Fruit fly (Drosophila melanogaster) whole organism, wandering third instar larva: ENCODE data around the gene CG2839.

Experiments used
- Abd-B ChIP-seq: fragments of >200 bp; optimal IDR thresholded peaks from 2 replicates; lab custom pipeline; 2017; ENCODE audit warnings: missing biosample characterization, missing genetic modification characterization
- CG32264 ChIP-seq: fragments of 200-800 bp; sonication (Bioruptor generic); optimal IDR thresholded peaks from 2 replicates; lab custom pipeline; 2016; ENCODE audit warnings: missing biosample characterization, missing genetic modification characterization
- CG9705 ChIP-seq: fragments of 200-800 bp; sonication (Bioruptor generic); optimal IDR thresholded peaks from 2 replicates; lab custom pipeline; 2018; ENCODE audit warnings: missing biosample characterization, mild to moderate bottlenecking, missing genetic modification characterization
- CrebA ChIP-seq: fragments of 200-800 bp; sonication (Bioruptor generic); optimal IDR thresholded peaks from 2 replicates; lab custom pipeline; 2016; ENCODE audit warnings: missing biosample characterization, mild to moderate bottlenecking, missing genetic modification characterization, borderline replicate concordance
- Dfd ChIP-seq: fragments of >200 bp; optimal IDR thresholded peaks from 2 replicates; lab custom pipeline; 2017; ENCODE audit warnings: missing biosample characterization, missing genetic modification characterization
- Dif ChIP-seq: fragments of 200-275, 200-300 bp; sonication (Bioruptor generic); optimal IDR thresholded peaks from 2 replicates; lab custom pipeline; 2018; ENCODE audit warnings: missing biosample characterization, missing genetic modification characterization; ENCODE audit not compliant: partially characterized antibody
- GATAd ChIP-seq: sonication (Bioruptor generic); optimal IDR thresholded peaks from 2 replicates; lab custom pipeline; 2016; ENCODE audit warnings: missing biosample characterization, missing genetic modification characterization
- HLH106 ChIP-seq: fragments of 200-800 bp; optimal IDR thresholded peaks from 3 replicates; lab custom pipeline; 2019; ENCODE audit warnings: missing biosample characterization, mild to moderate bottlenecking, missing genetic modification characterization, moderate library complexity
- Hnf4 ChIP-seq: fragments of 200-800 bp; sonication (Bioruptor generic); optimal IDR thresholded peaks from 2 replicates; lab custom pipeline; 2016; ENCODE audit warnings: missing biosample characterization, mild to moderate bottlenecking, missing genetic modification characterization
- Hr78 ChIP-seq: fragments of >200 bp; optimal IDR thresholded peaks from 2 replicates; lab custom pipeline; 2017; ENCODE audit warnings: missing biosample characterization, missing genetic modification characterization
- Hr83 ChIP-seq: fragments of 200-300 bp; sonication (Bioruptor generic); optimal IDR thresholded peaks from 2 replicates; lab custom pipeline; 2016; ENCODE audit warnings: missing biosample characterization, mild to moderate bottlenecking, missing genetic modification characterization, moderate library complexity; ENCODE audit not compliant: poor library complexity, severe bottlenecking
- Jra ChIP-seq: sonication (Bioruptor generic); optimal IDR thresholded peaks from 2 replicates; lab custom pipeline; 2016; ENCODE audit warnings: missing biosample characterization, missing genetic modification characterization
- Mio ChIP-seq: sonication (Bioruptor generic); optimal IDR thresholded peaks from 2 replicates; lab custom pipeline; 2016; ENCODE audit warnings: missing biosample characterization, missing genetic modification characterization
- Myc ChIP-seq: fragments of >200 bp; optimal IDR thresholded peaks from 2 replicates; lab custom pipeline; 2017
- N ChIP-seq: fragments of >200 bp; optimal IDR thresholded peaks from 2 replicates; lab custom pipeline; 2018; ENCODE audit warnings: missing biosample characterization, missing external identifiers, missing genetic modification characterization
- OdsH ChIP-seq: fragments of 200-800 bp; sonication (Bioruptor generic); optimal IDR thresholded peaks from 2 replicates; lab custom pipeline; 2016; ENCODE audit warnings: missing biosample characterization, mild to moderate bottlenecking, missing genetic modification characterization
- Rel ChIP-seq, 2 experiments: fragments of 200-800 bp; sonication (Bioruptor generic) in 1 of 2; optimal IDR thresholded peaks; 2 replicates in 1 of 2; 3 replicates in 1 of 2; lab custom pipeline; 2016 to 2019; ENCODE audit warnings: mild to moderate bottlenecking in 2 of 2, missing biosample characterization in 2 of 2, missing genetic modification characterization in 2 of 2, moderate library complexity in 1 of 2
- Sp1 ChIP-seq: fragments of 200-800 bp; sonication (Bioruptor generic); optimal IDR thresholded peaks from 3 replicates; lab custom pipeline; 2019; ENCODE audit warnings: missing biosample characterization, mild to moderate bottlenecking, missing genetic modification characterization, moderate library complexity
- Vsx2 ChIP-seq: fragments of 200-300, 225-300 bp; sonication (Bioruptor generic); optimal IDR thresholded peaks from 2 replicates; lab custom pipeline; 2018; ENCODE audit warnings: missing biosample characterization, missing genetic modification characterization; ENCODE audit not compliant: partially characterized antibody
- br ChIP-seq: fragments of 200-800 bp; sonication (Bioruptor generic); optimal IDR thresholded peaks from 2 replicates; lab custom pipeline; 2016; ENCODE audit warnings: missing biosample characterization, missing genetic modification characterization
- brk ChIP-seq: fragments of 200-800 bp; sonication (Bioruptor generic); optimal IDR thresholded peaks from 2 replicates; lab custom pipeline; 2016; ENCODE audit warnings: missing biosample characterization, mild to moderate bottlenecking, missing genetic modification characterization
- dl ChIP-seq, 2 experiments: fragments of 175-275, 200-275 bp in 1 of 2; fragments of 200-275 bp in 1 of 2; sonication (Bioruptor generic); optimal IDR thresholded peaks; lab custom pipeline; 2018; ENCODE audit warnings: mild to moderate bottlenecking in 2 of 2, missing biosample characterization in 2 of 2, missing genetic modification characterization in 2 of 2, moderate library complexity in 2 of 2; ENCODE audit not compliant: partially characterized antibody in 2 of 2, insufficient read depth in 1 of 2
- dmrt93B ChIP-seq: fragments of 200-800 bp; sonication (Bioruptor generic); optimal IDR thresholded peaks from 2 replicates; lab custom pipeline; 2018; ENCODE audit warnings: missing biosample characterization, mild to moderate bottlenecking, missing genetic modification characterization
- dsf ChIP-seq: sonication (Bioruptor generic); optimal IDR thresholded peaks from 2 replicates; lab custom pipeline; 2016; ENCODE audit warnings: missing biosample characterization, missing genetic modification characterization, borderline replicate concordance
- ey ChIP-seq: fragments of 200-800 bp; sonication (Bioruptor generic); optimal IDR thresholded peaks from 2 replicates; lab custom pipeline; 2016; ENCODE audit warnings: missing biosample characterization, missing genetic modification characterization
- foxo ChIP-seq, 2 experiments: fragments of 200-800 bp; sonication (Bioruptor generic); optimal IDR thresholded peaks; 2 replicates in 1 of 2; 3 replicates in 1 of 2; lab custom pipeline; 2016 to 2017; ENCODE audit warnings: missing biosample characterization in 2 of 2, missing genetic modification characterization in 2 of 2
- fru ChIP-seq: fragments of 200-800 bp; sonication (Bioruptor generic); optimal IDR thresholded peaks from 3 replicates; lab custom pipeline; 2016; ENCODE audit warnings: missing biosample characterization, mild to moderate bottlenecking, missing genetic modification characterization
- h ChIP-seq: fragments of 200-800 bp; sonication (Bioruptor generic); optimal IDR thresholded peaks from 3 replicates; lab custom pipeline; 2016; ENCODE audit warnings: missing biosample characterization, mild to moderate bottlenecking, missing genetic modification characterization
- jim ChIP-seq: fragments of 175-275, 200-325 bp; sonication (Bioruptor generic); optimal IDR thresholded peaks from 2 replicates; lab custom pipeline; 2016; ENCODE audit warnings: missing biosample characterization, mild to moderate bottlenecking, missing genetic modification characterization
- lola ChIP-seq: fragments of >200 bp; optimal IDR thresholded peaks from 2 replicates; lab custom pipeline; 2017; ENCODE audit warnings: missing biosample characterization, missing genetic modification characterization
- pan ChIP-seq: fragments of >200 bp; optimal IDR thresholded peaks from 2 replicates; lab custom pipeline; 2017
- psq ChIP-seq: fragments of 200-800 bp; sonication (Bioruptor generic); optimal IDR thresholded peaks from 3 replicates; lab custom pipeline; 2017; ENCODE audit warnings: missing biosample characterization, mild to moderate bottlenecking, missing genetic modification characterization, moderate library complexity
- rgr ChIP-seq: fragments of 200-800 bp; sonication (Bioruptor generic); optimal IDR thresholded peaks from 3 replicates; lab custom pipeline; 2016; ENCODE audit warnings: missing biosample characterization, mild to moderate bottlenecking, missing genetic modification characterization
- sage ChIP-seq: fragments of 200-800 bp; sonication (Bioruptor generic); optimal IDR thresholded peaks from 2 replicates; lab custom pipeline; 2016; ENCODE audit warnings: missing biosample characterization, mild to moderate bottlenecking, missing genetic modification characterization
- sv ChIP-seq: fragments of 200-800 bp; sonication (Bioruptor generic); optimal IDR thresholded peaks from 3 replicates; lab custom pipeline; 2016; ENCODE audit warnings: missing biosample characterization, missing genetic modification characterization
- tai ChIP-seq: sonication (Bioruptor generic); optimal IDR thresholded peaks from 2 replicates; lab custom pipeline; 2016; ENCODE audit warnings: missing biosample characterization, missing genetic modification characterization
- usp ChIP-seq: fragments of >200 bp; optimal IDR thresholded peaks from 2 replicates; lab custom pipeline; 2017; ENCODE audit warnings: missing biosample characterization, missing genetic modification characterization
- woc ChIP-seq: sonication (Bioruptor generic); optimal IDR thresholded peaks from 2 replicates; lab custom pipeline; 2016; ENCODE audit warnings: missing biosample characterization, mild to moderate bottlenecking, missing genetic modification characterization

The CG2839 gene

DNA sequence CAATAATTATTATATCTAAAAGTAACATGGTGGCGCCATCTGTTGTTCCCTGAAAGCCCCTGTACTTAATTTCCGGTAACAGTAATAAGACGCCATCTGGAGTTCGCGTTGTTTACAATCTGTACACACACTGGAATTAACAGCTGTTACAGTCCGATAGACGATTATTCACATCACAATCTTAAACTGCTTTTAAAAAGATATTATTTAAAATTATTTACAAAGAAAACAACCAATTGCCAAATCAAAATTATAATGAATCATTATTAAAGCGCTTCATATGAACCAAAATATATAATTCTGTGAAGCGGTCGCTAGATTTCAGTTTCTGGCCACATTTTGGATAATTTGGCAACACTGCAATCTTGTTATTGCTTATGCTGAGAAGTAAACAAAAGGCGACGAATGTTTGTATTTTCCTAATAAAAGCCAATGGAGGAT, 23.0 kb upstream of the CG2839 start, which contains the start of gene CG13689 (continued):
- TF ChIP-seq sv: peak; percentile 42
- TF ChIP-seq Hnf4 (GFP tag; lab: Kevin White, UChicago): peak; percentile 68
- peak; percentile 77 for TF ChIP-seq brk
- peak; percentile 12 for TF ChIP-seq ey
- peak; percentile 45 for TF ChIP-seq fru (GFP tag; lab: Kevin White, UChicago)
- no peak for TF ChIP-seq Vsx2 (GFP tag; lab: Kevin White, UChicago)
- TF ChIP-seq CG32264 (GFP tag; lab: Kevin White, UChicago): no peak
- TF ChIP-seq usp (GFP tag; lab: Kevin White, UChicago): no peak
- TF ChIP-seq sage: no peak
- TF ChIP-seq Jra: peak; percentile 38
- peak; percentile 38 for TF ChIP-seq dsf (GFP tag; lab: Kevin White, UChicago)

- TF ChIP-seq Hr83 (GFP tag; lab: Kevin White, UChicago) (no peak), Myc (lab: Kevin White, UChicago) (no peak), usp (GFP tag; lab: Kevin White, UChicago) (no peak), Mio (GFP tag; lab: Kevin White, UChicago) (no peak), rgr (GFP tag; lab: Kevin White, UChicago) (no peak), CG32264 (GFP tag; lab: Kevin White, UChicago) (no peak), CG9705 (GFP tag; lab: Kevin White, UChicago) (no peak), woc (GFP tag; lab: Kevin White, UChicago) (no peak)
Observed at dm6 chr2L:604060-604459, 21.4 kb upstream of the CG2839 start.

dm6 chr2L:606165-606564, 19.3 kb upstream of the CG2839 start:
- TF ChIP-seq rgr (GFP tag; lab: Kevin White, UChicago) (peak; percentile 70), Hr78 (GFP tag; lab: Kevin White, UChicago) (no peak), sv (no peak), dsf (GFP tag; lab: Kevin White, UChicago) (no peak), lola (no peak), foxo (GFP tag; optimal IDR thresholded peaks at IDR 0.05; lab: Kevin White, UChicago) (peak in 1 of 2 experiments; percentile 67), N (GFP tag; lab: Kevin White, UChicago) (no peak), Dfd (GFP tag; lab: Kevin White, UChicago) (no peak), psq (GFP tag; lab: Kevin White, UChicago) (peak; percentile 55), dl (GFP tag; optimal IDR thresholded peaks at IDR 0.05; lab: Kevin White, UChicago; ENCODE audit: insufficient read depth in 1 of 2, partially characterized antibody in 2 of 2) (no peak), OdsH (GFP tag; lab: Kevin White, UChicago) (peak; percentile 79), Mio (GFP tag; lab: Kevin White, UChicago) (no peak), Hnf4 (GFP tag; lab: Kevin White, UChicago) (peak; percentile 69), jim (GFP tag; lab: Kevin White, UChicago) (no peak), Rel (GFP tag; optimal IDR thresholded peaks at IDR 0.05; lab: Kevin White, UChicago) (no peak), Rel (tag; optimal IDR thresholded peaks at IDR 0.05; lab: Kevin White, UChicago) (no peak), woc (GFP tag; lab: Kevin White, UChicago) (peak; percentile 37), Abd-B (no peak), fru (GFP tag; lab: Kevin White, UChicago) (peak; percentile 63), sage (no peak), Sp1 (GFP tag; lab: Kevin White, UChicago) (peak; percentile 79), tai (GFP tag; lab: Kevin White, UChicago) (peak; percentile 65), h (GFP tag; lab: Kevin White, UChicago) (peak; percentile 70), Jra (peak; percentile 39), Myc (lab: Kevin White, UChicago) (no peak), CG9705 (GFP tag; lab: Kevin White, UChicago) (peak; percentile 57), dmrt93B (GFP tag; lab: Kevin White, UChicago) (peak; percentile 64), GATAd (no peak), Vsx2 (GFP tag; lab: Kevin White, UChicago) (no peak), HLH106 (tag; lab: Kevin White, UChicago) (peak; percentile 85), Hr83 (GFP tag; lab: Kevin White, UChicago) (no peak), brk (peak; percentile 42), CG32264 (GFP tag; lab: Kevin White, UChicago) (peak; percentile 28), Dif (GFP tag; lab: Kevin White, UChicago) (no peak), br (GFP tag; lab: Kevin White, UChicago) (peak; percentile 74), ey (peak; percentile 59), pan (lab: Kevin White, UChicago) (no peak), CrebA (GFP tag; lab: Kevin White, UChicago) (no peak), usp (GFP tag; lab: Kevin White, UChicago) (no peak)
- TF ChIP-seq, all 38 proteins: peak for 18
